Fruit fly (Drosophila melanogaster) whole organism, embryonic: ENCODE data around the gene fog.

ENCODE experiments used
- CG14710 ChIP-seq: fragments of 200-800 bp; sonication (Bioruptor generic); optimal IDR thresholded peaks from 3 replicates; lab custom pipeline; 2019; ENCODE audit warnings: missing biosample characterization, mild to moderate bottlenecking, missing genetic modification characterization, moderate library complexity
- Max ChIP-seq: fragments of 200-800 bp; sonication (Bioruptor generic); optimal IDR thresholded peaks from 2 replicates; lab custom pipeline; 2016; ENCODE audit warnings: missing biosample characterization, mild to moderate bottlenecking, missing genetic modification characterization
- NC2β ChIP-seq: fragments of 200-800 bp; sonication (Bioruptor generic); optimal IDR thresholded peaks from 2 replicates; lab custom pipeline; 2016; ENCODE audit warnings: missing biosample characterization, missing genetic modification characterization
- Tbp ChIP-seq: fragments of >200 bp; optimal IDR thresholded peaks from 2 replicates; lab custom pipeline; 2018; ENCODE audit warnings: missing biosample characterization, missing genetic modification characterization
- croc ChIP-seq: fragments of 200-800 bp; sonication (Bioruptor generic); conservative IDR thresholded peaks from 3 replicates; pipeline ENCODE4 v1.3.6; 2022; ENCODE audit warnings: missing biosample characterization, missing genetic modification characterization
- klu ChIP-seq: fragments of 200-800 bp; sonication (Bioruptor generic); IDR thresholded peaks from 2 replicates; pipeline ENCODE4 v1.3.6; 2022; ENCODE audit warnings: missing biosample characterization, missing genetic modification characterization
- rib ChIP-seq: fragments of 200-800 bp; sonication (Bioruptor generic); IDR thresholded peaks from 2 replicates; pipeline ENCODE4 v1.3.6; 2022; ENCODE audit warnings: missing biosample characterization, missing genetic modification characterization

dm6 chrX:22837338-22837737, 17.7 kb downstream of the fog start:
- TF ChIP-seq croc (GFP tag; lab: Robert Waterston, UW) (no peak), Tbp (GFP tag; lab: Kevin White, UChicago) (no peak), rib (GFP tag; lab: Robert Waterston, UW) (no peak), CG14710 (tag; lab: Kevin White, UChicago) (peak; percentile 22), NC2β (no peak), klu (GFP tag; lab: Robert Waterston, UW) (no peak), Max (GFP tag; lab: Kevin White, UChicago) (no peak)
